Fruit fly (Drosophila melanogaster): Measurements from ENCODE around the gene CG1317.

DNA sequence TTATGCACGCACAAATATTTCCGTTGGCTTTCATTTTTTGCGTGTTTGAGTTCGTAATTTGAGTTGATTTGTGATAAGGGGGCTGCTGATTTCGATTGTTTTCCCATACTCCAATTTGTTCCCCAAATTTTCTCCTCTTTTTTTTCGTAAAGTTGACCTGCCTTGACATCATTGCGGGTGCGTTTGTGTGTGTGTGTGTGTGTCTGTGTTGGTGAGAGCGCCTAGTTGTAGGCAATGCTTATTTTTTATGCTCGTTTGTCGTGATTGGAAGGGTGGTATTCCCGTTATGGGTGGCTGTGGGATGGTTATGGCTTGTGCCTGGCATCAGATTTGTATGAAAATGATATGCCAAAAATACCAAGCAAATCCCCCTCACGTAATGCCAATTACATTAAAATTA lies 46.5 kb downstream of the CG1317 start:
- no peak for TF ChIP-seq insv (optimal IDR thresholded peaks at IDR 0.05)
- TF ChIP-seq Myc (optimal IDR thresholded peaks at IDR 0.05) = no peak

All from Kc167 (cell line).